Worm (Caenorhabditis elegans) whole organism, L2 larva: Measurements from ENCODE around the gene C06A1.6.

ENCODE experiments used
- aly-2 ChIP-seq: fragments of 150-350 bp; optimal IDR thresholded peaks from 2 replicates; lab custom pipeline; 2014; ENCODE audit warnings: missing biosample characterization, missing genetic modification characterization
- ceh-82 ChIP-seq: fragments of 150-350 bp; optimal IDR thresholded peaks from 2 replicates; lab custom pipeline; 2014; ENCODE audit warnings: missing biosample characterization, missing genetic modification characterization
- nhr-11 ChIP-seq: fragments of 150-350 bp; optimal IDR thresholded peaks from 2 replicates; lab custom pipeline; 2014; ENCODE audit warnings: missing biosample characterization, missing genetic modification characterization
- nhr-21 ChIP-seq: fragments of 150-350 bp; optimal IDR thresholded peaks from 2 replicates; lab custom pipeline; 2014; ENCODE audit warnings: missing biosample characterization, missing genetic modification characterization
- nhr-23 ChIP-seq: fragments of 150-350 bp; optimal IDR thresholded peaks from 2 replicates; lab custom pipeline; 2014; ENCODE audit warnings: missing biosample characterization, missing genetic modification reagents, missing genetic modification characterization

- TF ChIP-seq aly-2 (tag; lab: Kevin White, UChicago), result no peak
- peak; percentile 79 for TF ChIP-seq nhr-21 (tag; lab: Kevin White, UChicago)
- TF ChIP-seq nhr-11, result peak; percentile 53
- TF ChIP-seq nhr-23 (tag; lab: Kevin White, UChicago), result no peak
- TF ChIP-seq ceh-82 (tag; lab: Kevin White, UChicago), result no peak
Observed at ce11 chrII:10541923-10542486, 22.5 kb downstream of the C06A1.6 start, which contains the start of gene pro-1.
